Fruit fly (Drosophila melanogaster): ENCODE measurements around the gene CG15278.

DNA sequence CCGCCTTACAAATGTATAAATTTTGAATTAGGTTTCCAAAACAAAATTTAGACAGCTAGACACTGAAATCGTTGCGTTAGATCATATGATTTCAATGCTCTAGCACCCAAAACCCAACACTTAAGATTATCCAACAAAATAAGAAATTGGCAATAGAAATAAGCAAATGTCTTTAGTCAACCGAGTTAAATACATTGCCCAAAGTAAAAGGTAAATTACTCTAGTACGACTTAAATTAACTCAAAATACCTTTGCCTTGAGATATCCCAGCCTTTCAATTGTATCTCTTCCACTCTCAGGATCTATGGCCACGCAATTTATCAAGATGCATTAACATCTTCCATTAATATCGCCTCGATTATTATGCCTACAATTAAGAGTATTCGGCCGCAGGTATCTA, at the start of gene CG15278:
- TF ChIP-seq br (GFP tag; optimal IDR thresholded peaks at IDR 0.05): no peak
- no peak for TF ChIP-seq psq (GFP tag; optimal IDR thresholded peaks at IDR 0.05)
- TF ChIP-seq brk (GFP tag; optimal IDR thresholded peaks at IDR 0.05): no peak
- TF ChIP-seq h (GFP tag; optimal IDR thresholded peaks at IDR 0.05): no peak
- no peak for TF ChIP-seq CrebA (GFP tag; optimal IDR thresholded peaks at IDR 0.05; ENCODE audit: borderline replicate concordance)

All from whole organism, wandering third instar larva.